Worm (Caenorhabditis elegans): Measurements from ENCODE around the gene Y54F10BM.6.

DNA sequence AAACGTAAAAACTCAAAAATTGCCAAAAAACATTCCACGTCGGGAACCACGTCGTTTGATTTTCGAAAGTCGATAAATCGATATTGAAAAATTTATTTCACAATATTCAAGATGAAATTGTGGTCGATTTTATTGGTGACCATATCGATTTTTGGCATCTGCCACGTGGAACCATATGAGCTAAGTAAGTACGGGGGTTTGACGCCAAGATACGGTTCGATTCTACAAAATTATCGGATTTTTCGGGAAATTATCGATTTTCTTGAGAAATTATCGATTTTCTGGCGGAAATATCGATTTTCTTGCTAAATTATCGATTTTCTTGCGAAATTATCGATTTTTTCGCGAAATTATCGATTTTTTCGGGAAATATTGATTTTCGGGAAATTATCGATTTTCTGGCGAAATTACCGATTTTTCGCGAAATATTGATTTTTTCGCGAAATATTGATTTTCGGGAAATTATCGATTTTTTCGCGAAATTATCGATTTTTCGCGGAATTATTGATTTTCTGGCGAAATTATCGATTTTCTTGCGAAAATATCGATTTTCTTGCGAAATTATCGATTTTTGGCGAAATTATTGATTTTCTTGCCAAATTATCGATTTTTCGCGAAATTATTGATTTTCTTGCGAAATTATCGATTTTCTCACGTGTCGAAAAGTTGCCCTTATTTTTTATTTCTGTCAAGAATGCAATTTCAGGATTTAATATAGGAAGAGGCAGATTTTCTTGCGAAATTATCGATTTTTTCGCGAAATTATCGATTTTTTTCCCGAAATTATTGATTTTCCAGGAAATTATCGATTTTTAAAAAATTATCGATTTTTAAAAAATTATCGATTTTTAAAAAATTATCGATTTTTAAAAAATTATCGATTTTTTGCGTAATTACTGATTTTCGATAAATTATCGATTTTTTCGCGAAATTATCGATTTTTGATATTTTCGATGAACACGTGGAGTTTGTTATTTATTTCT, 19.2 kb downstream of the Y54F10BM.6 start, which contains the start of gene Y54F10BM.3:
- TF ChIP-seq nhr-237 (tag; optimal IDR thresholded peaks at IDR 0.05) = no peak
- TF ChIP-seq nhr-11 (tag; optimal IDR thresholded peaks at IDR 0.05) = no peak
- no peak for TF ChIP-seq nhr-28 (tag; optimal IDR thresholded peaks at IDR 0.05)
- no peak for TF ChIP-seq fkh-10 (GFP tag; optimal IDR thresholded peaks at IDR 0.05)
- no peak for TF ChIP-seq nhr-12 (tag; optimal IDR thresholded peaks at IDR 0.05)
- TF ChIP-seq nhr-43 (tag; optimal IDR thresholded peaks at IDR 0.05; ENCODE audit: poor library complexity, severe bottlenecking) = no peak
